Fruit fly (Drosophila melanogaster): ENCODE results near the gene CG42521.

- no peak for TF ChIP-seq odd (GFP tag; optimal IDR thresholded peaks at IDR 0.05)
- no peak for TF ChIP-seq dysf (GFP tag; IDR thresholded peaks at IDR 0.05)
- no peak for TF ChIP-seq lola (GFP tag; optimal IDR thresholded peaks at IDR 0.05)
- no peak for TF ChIP-seq usp (GFP tag; optimal IDR thresholded peaks at IDR 0.05)
- TF ChIP-seq Side (GFP tag; optimal IDR thresholded peaks at IDR 0.05), result no peak
- no peak for TF ChIP-seq Camta (GFP tag; optimal IDR thresholded peaks at IDR 0.05)
These were observed 41.6 kb downstream of the CG42521 start for dm6 chr3L:10581688-10582288.
